Worm (Caenorhabditis elegans) whole organism, mixed stage, embryonic: ENCODE data around the gene ZC239.15.

Experiments used
- bed-3 ChIP-seq: fragments of 200-800 bp; sonication (Bioruptor generic); optimal IDR thresholded peaks from 3 replicates; lab custom pipeline; 2018; ENCODE audit warnings: mild to moderate bottlenecking, missing genetic modification characterization, moderate library complexity, missing compliant biosample characterization
- blmp-1 ChIP-seq: fragments of 150-350 bp; optimal IDR thresholded peaks from 2 replicates; lab custom pipeline; 2014; ENCODE audit warnings: missing biosample characterization, missing genetic modification characterization
- ceh-39 ChIP-seq: fragments of 150-350 bp; optimal IDR thresholded peaks from 2 replicates; lab custom pipeline; 2014; ENCODE audit warnings: missing biosample characterization, missing genetic modification characterization
- ceh-83 ChIP-seq: fragments of 200-800 bp; sonication (Bioruptor generic); optimal IDR thresholded peaks from 2 replicates; lab custom pipeline; 2018; ENCODE audit warnings: mild to moderate bottlenecking, missing genetic modification characterization, missing compliant biosample characterization
- ces-1 ChIP-seq: fragments of 150-350 bp; optimal IDR thresholded peaks from 2 replicates; lab custom pipeline; 2014; ENCODE audit warnings: missing biosample characterization, missing genetic modification reagents, missing genetic modification characterization
- cnd-1 ChIP-seq: fragments of 200-800 bp; sonication (Bioruptor generic); optimal IDR thresholded peaks from 2 replicates; lab custom pipeline; 2018; ENCODE audit warnings: mild to moderate bottlenecking, missing genetic modification characterization, missing compliant biosample characterization
- drap-1 ChIP-seq: fragments of 200-800 bp; sonication (Bioruptor generic); optimal IDR thresholded peaks from 3 replicates; lab custom pipeline; 2018; ENCODE audit warnings: mild to moderate bottlenecking, missing genetic modification characterization, missing compliant biosample characterization
- elt-1 ChIP-seq: sonication (generic microtip); optimal IDR thresholded peaks from 2 replicates; lab custom pipeline; 2017; ENCODE audit warnings: missing genetic modification characterization, mild to moderate bottlenecking, missing compliant biosample characterization, antibody characterized with exemption, moderate library complexity, borderline replicate concordance; ENCODE audit not compliant: insufficient read depth
- elt-3 ChIP-seq: fragments of 150-350 bp; optimal IDR thresholded peaks from 2 replicates; lab custom pipeline; 2014; ENCODE audit warnings: missing biosample characterization, missing genetic modification characterization
- flh-1 ChIP-seq: fragments of 200-800 bp; sonication (Bioruptor generic); optimal IDR thresholded peaks from 2 replicates; lab custom pipeline; 2018; ENCODE audit warnings: mild to moderate bottlenecking, missing genetic modification characterization, moderate library complexity, missing compliant biosample characterization
- ham-2 ChIP-seq: fragments of 200-800 bp; sonication (Bioruptor generic); optimal IDR thresholded peaks from 2 replicates; lab custom pipeline; 2018; ENCODE audit warnings: mild to moderate bottlenecking, missing genetic modification characterization, missing compliant biosample characterization
- hlh-1 ChIP-seq: fragments of 150-350 bp; optimal IDR thresholded peaks from 2 replicates; lab custom pipeline; 2014; ENCODE audit warnings: missing biosample characterization, missing genetic modification reagents, missing genetic modification characterization
- lin-13 ChIP-seq: fragments of 150-350 bp; optimal IDR thresholded peaks from 2 replicates; lab custom pipeline; 2014; ENCODE audit warnings: missing biosample characterization, missing genetic modification characterization
- lsy-2 ChIP-seq: fragments of 150-350 bp; optimal IDR thresholded peaks from 2 replicates; lab custom pipeline; 2014; ENCODE audit warnings: missing biosample characterization, missing genetic modification characterization
- mab-5 ChIP-seq: fragments of 150-350 bp; optimal IDR thresholded peaks from 2 replicates; lab custom pipeline; 2014; ENCODE audit warnings: missing biosample characterization, missing genetic modification characterization
- mep-1 ChIP-seq: fragments of 150-350 bp; optimal IDR thresholded peaks from 2 replicates; lab custom pipeline; 2017; ENCODE audit warnings: missing biosample characterization, missing genetic modification reagents, missing genetic modification characterization, inconsistent platforms
- mls-2 ChIP-seq: sonication (generic microtip); optimal IDR thresholded peaks from 2 replicates; lab custom pipeline; 2016; ENCODE audit warnings: mild to moderate bottlenecking, missing genetic modification characterization, moderate library complexity, missing compliant biosample characterization
- nhr-2 ChIP-seq: fragments of 150-350 bp; optimal IDR thresholded peaks from 2 replicates; lab custom pipeline; 2014; ENCODE audit warnings: missing biosample characterization, missing genetic modification characterization
- nhr-28 ChIP-seq: fragments of 150-350 bp; optimal IDR thresholded peaks from 2 replicates; lab custom pipeline; 2014; ENCODE audit warnings: missing biosample characterization, missing genetic modification characterization
- nhr-76 ChIP-seq: sonication (generic microtip); optimal IDR thresholded peaks from 2 replicates; lab custom pipeline; 2017; ENCODE audit warnings: missing biosample characterization, missing genetic modification characterization
- pha-4 ChIP-seq: fragments of 150-350 bp; optimal IDR thresholded peaks from 2 replicates; lab custom pipeline; 2018; ENCODE audit warnings: missing biosample characterization, missing genetic modification reagents, missing genetic modification characterization
- sem-2 ChIP-seq: fragments of 200-800 bp; sonication (Bioruptor generic); optimal IDR thresholded peaks from 2 replicates; lab custom pipeline; 2018; ENCODE audit warnings: mild to moderate bottlenecking, missing genetic modification characterization, missing compliant biosample characterization
- snpc-4 ChIP-seq: fragments of 150-350 bp; optimal IDR thresholded peaks from 2 replicates; lab custom pipeline; 2014; ENCODE audit warnings: missing biosample characterization, missing genetic modification characterization
- sptf-1 ChIP-seq: sonication (generic microtip); optimal IDR thresholded peaks from 2 replicates; lab custom pipeline; 2017; ENCODE audit warnings: mild to moderate bottlenecking, missing genetic modification characterization, moderate library complexity, missing compliant biosample characterization
- unc-39 ChIP-seq: fragments of 150-350 bp; optimal IDR thresholded peaks from 2 replicates; lab custom pipeline; 2014; ENCODE audit warnings: missing biosample characterization, missing genetic modification characterization
- unc-62 ChIP-seq: fragments of 150-350 bp; optimal IDR thresholded peaks from 2 replicates; lab custom pipeline; 2014; ENCODE audit warnings: missing biosample characterization, missing genetic modification reagents, missing genetic modification characterization
- zip-8 ChIP-seq: fragments of 150-350 bp; optimal IDR thresholded peaks from 2 replicates; lab custom pipeline; 2014; ENCODE audit warnings: missing biosample characterization, missing genetic modification characterization
- ztf-11 ChIP-seq: fragments of 150-350 bp; optimal IDR thresholded peaks from 2 replicates; lab custom pipeline; 2014; ENCODE audit warnings: missing biosample characterization, missing genetic modification characterization

The ZC239.15 gene

ce11 chrII:3247556-3247955 lies 23.0 kb upstream of the ZC239.15 start:
- TF ChIP-seq blmp-1 (no peak), ham-2 (no peak), drap-1 (GFP tag; lab: Kevin White, UChicago) (no peak), ceh-39 (tag; lab: Kevin White, UChicago) (no peak), flh-1 (GFP tag; lab: Kevin White, UChicago) (no peak), mep-1 (no peak)

- no peak for TF ChIP-seq nhr-28 (tag; lab: Kevin White, UChicago)
- no peak for TF ChIP-seq sem-2 (GFP tag; lab: Kevin White, UChicago)
- no peak for TF ChIP-seq ham-2
- TF ChIP-seq mls-2, result no peak
- TF ChIP-seq lsy-2 (tag; lab: Kevin White, UChicago), result no peak
- TF ChIP-seq ces-1 (GFP tag; lab: Kevin White, UChicago), result no peak
- no peak for TF ChIP-seq mep-1
- no peak for TF ChIP-seq nhr-76
- no peak for TF ChIP-seq blmp-1
- TF ChIP-seq pha-4, result no peak
- TF ChIP-seq zip-8 (tag; lab: Kevin White, UChicago), result no peak
- no peak for TF ChIP-seq elt-1
- no peak for TF ChIP-seq ceh-83 (GFP tag; lab: Kevin White, UChicago)
- TF ChIP-seq lin-13 (tag; lab: Kevin White, UChicago), result no peak
- no peak for TF ChIP-seq nhr-2 (tag; lab: Kevin White, UChicago)
- no peak for TF ChIP-seq flh-1 (GFP tag; lab: Kevin White, UChicago)
- TF ChIP-seq hlh-1 (tag; lab: Kevin White, UChicago), result no peak
- TF ChIP-seq, all 35 proteins: peak for 0
Measured at ce11 chrII:3245836-3246235, 21.3 kb upstream of the ZC239.15 start, which contains the start of gene C17F4.7. Gene C17F4.7 (minus strand): TSS chrII:3246015.

DNA sequence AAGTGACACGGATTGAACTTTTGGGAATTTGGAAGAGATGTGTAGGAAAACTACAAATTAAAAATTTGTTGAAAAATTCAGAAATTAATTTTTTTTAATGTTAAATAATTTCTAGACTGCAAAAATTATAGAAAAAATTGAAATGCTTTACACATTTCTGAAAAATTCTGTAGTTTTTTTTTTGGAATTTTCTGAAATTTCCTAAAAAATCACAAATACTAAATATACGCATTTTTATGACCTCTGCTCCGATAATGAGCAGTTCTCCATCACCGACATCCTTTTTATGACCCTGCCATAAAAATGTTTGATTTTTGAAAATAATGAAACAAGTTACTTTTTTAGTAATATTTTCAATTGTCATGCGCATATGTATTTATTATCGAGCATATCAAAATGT lies 20.2 kb upstream of the ZC239.15 start:
- TF ChIP-seq bed-3 (GFP tag; lab: Kevin White, UChicago) (no peak), lsy-2 (tag; lab: Kevin White, UChicago) (no peak), pha-4 (no peak)

- TF ChIP-seq sptf-1 (tag; lab: Kevin White, UChicago), result no peak
- no peak for TF ChIP-seq mep-1
- TF ChIP-seq mab-5 (tag; lab: Kevin White, UChicago), result no peak
- TF ChIP-seq lin-13 (tag; lab: Kevin White, UChicago), result no peak
- no peak for TF ChIP-seq cnd-1 (tag; lab: Kevin White, UChicago)
- no peak for TF ChIP-seq nhr-28 (tag; lab: Kevin White, UChicago)
- TF ChIP-seq flh-1 (GFP tag; lab: Kevin White, UChicago), result no peak
- no peak for TF ChIP-seq snpc-4 (tag; lab: Kevin White, UChicago)
- TF ChIP-seq hlh-1 (tag; lab: Kevin White, UChicago), result no peak
- TF ChIP-seq elt-1, result no peak
- TF ChIP-seq lsy-2 (tag; lab: Kevin White, UChicago), result no peak
Measured at ce11 chrII:3244070-3244469, 19.5 kb upstream of the ZC239.15 start, which contains the start of gene C17F4.12. Gene C17F4.12 (minus strand): TSS chrII:3244170.

- TF ChIP-seq lsy-2 (tag; lab: Kevin White, UChicago), result no peak
- TF ChIP-seq elt-3 (tag; lab: Kevin White, UChicago), result peak; percentile 88
- TF ChIP-seq sem-2 (GFP tag; lab: Kevin White, UChicago), result no peak
- TF ChIP-seq drap-1 (GFP tag; lab: Kevin White, UChicago), result no peak
- peak; percentile 10 for TF ChIP-seq blmp-1
- no peak for TF ChIP-seq flh-1 (GFP tag; lab: Kevin White, UChicago)
- TF ChIP-seq, all 35 proteins: peak for 2
Measured at ce11 chrII:3241842-3242241, 17.3 kb upstream of the ZC239.15 start.

ce11 chrII:3240207-3240606 lies 15.7 kb upstream of the ZC239.15 start, which contains the start of gene C17F4.3:
Gene C17F4.3 (plus strand): TSS chrII:3240507.
- no peak for TF ChIP-seq unc-39 (tag; lab: Kevin White, UChicago)
- TF ChIP-seq pha-4, result no peak
- TF ChIP-seq mls-2, result no peak
- no peak for TF ChIP-seq bed-3 (GFP tag; lab: Kevin White, UChicago)
- no peak for TF ChIP-seq ceh-39 (tag; lab: Kevin White, UChicago)
- no peak for TF ChIP-seq nhr-76
- TF ChIP-seq, all 35 proteins: peak for 0

ce11 chrII:3237038-3237521 lies 12.5 kb upstream of the ZC239.15 start, which contains the start of the genes srz-67 and C17F4.11:
Gene srz-67 (minus strand): TSS chrII:3237138.
Gene C17F4.11 (plus strand): TSS chrII:3237471.
- no peak for TF ChIP-seq sem-2 (GFP tag; lab: Kevin White, UChicago)
- no peak for TF ChIP-seq unc-62
- TF ChIP-seq nhr-76, result no peak
- TF ChIP-seq ham-2, result no peak
- TF ChIP-seq mep-1, result no peak
- no peak for TF ChIP-seq elt-3 (tag; lab: Kevin White, UChicago)
- no peak for TF ChIP-seq snpc-4 (tag; lab: Kevin White, UChicago)
- no peak for TF ChIP-seq blmp-1
- no peak for TF ChIP-seq nhr-28 (tag; lab: Kevin White, UChicago)
- no peak for TF ChIP-seq cnd-1 (tag; lab: Kevin White, UChicago)
- no peak for TF ChIP-seq ztf-11 (tag; lab: Kevin White, UChicago)
- no peak for TF ChIP-seq pha-4
- TF ChIP-seq mab-5 (tag; lab: Kevin White, UChicago), result no peak
- no peak for TF ChIP-seq unc-39 (tag; lab: Kevin White, UChicago)
- TF ChIP-seq, all 35 proteins: peak for 0
